Worm (Caenorhabditis elegans) whole organism, L3 larva: ENCODE measurements around the gene T10H9.1.

ENCODE experiments used
- aly-2 ChIP-seq: fragments of 150-350 bp; optimal IDR thresholded peaks from 2 replicates; lab custom pipeline; 2014; ENCODE audit warnings: missing biosample characterization, missing genetic modification characterization
- egl-27 ChIP-seq: sonication (generic microtip); optimal IDR thresholded peaks from 4 replicates; lab custom pipeline; 2017; ENCODE audit warnings: missing biosample characterization, missing genetic modification reagents, missing genetic modification characterization
- nhr-11 ChIP-seq: fragments of 150-350 bp; optimal IDR thresholded peaks from 2 replicates; lab custom pipeline; 2014; ENCODE audit warnings: missing biosample characterization, missing genetic modification characterization
- unc-39 ChIP-seq: sonication (generic microtip); optimal IDR thresholded peaks from 4 replicates; lab custom pipeline; 2017; ENCODE audit warnings: missing biosample characterization, missing genetic modification characterization

DNA sequence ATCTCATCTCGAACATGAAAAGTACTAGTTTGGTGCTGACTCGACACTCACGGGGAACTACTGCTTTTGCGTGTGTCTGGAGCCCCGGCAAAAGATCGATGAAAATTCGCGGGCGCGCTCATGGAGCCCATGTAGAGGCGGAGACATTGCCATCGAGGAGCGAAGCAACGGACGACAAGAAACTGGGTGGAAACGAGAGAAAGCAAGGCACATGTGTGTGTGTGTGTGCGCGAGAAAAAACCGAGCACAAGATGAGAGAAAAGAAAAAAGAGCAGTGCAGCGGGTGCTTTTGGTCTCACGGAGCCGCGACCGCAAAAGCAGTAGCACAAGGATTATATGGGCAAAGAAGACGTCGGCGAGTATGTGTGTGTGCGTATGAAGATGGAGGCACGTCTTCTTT lies 9.3 kb downstream of the T10H9.1 start:
- TF ChIP-seq unc-39 (tag; lab: Kevin White, UChicago) (no peak), nhr-11 (tag; lab: Kevin White, UChicago) (no peak), aly-2 (tag; lab: Kevin White, UChicago) (no peak), egl-27 (tag; lab: Kevin White, UChicago) (no peak)
